Worm (Caenorhabditis elegans) whole organism, late embryonic: ENCODE measurements around the gene F47B7.3.

ENCODE experiments used
- F13H6.1 ChIP-seq: sonication (generic microtip); optimal IDR thresholded peaks from 2 replicates; lab custom pipeline; 2016; ENCODE audit warnings: missing genetic modification characterization, missing compliant biosample characterization
- K02D7.2 ChIP-seq: sonication (generic microtip); optimal IDR thresholded peaks from 2 replicates; lab custom pipeline; 2017; ENCODE audit warnings: mild to moderate bottlenecking, missing genetic modification characterization, missing compliant biosample characterization
- K09A11.1 ChIP-seq: sonication (generic microtip); optimal IDR thresholded peaks from 2 replicates; lab custom pipeline; 2017; ENCODE audit warnings: antibody characterized with exemption, mild to moderate bottlenecking, missing genetic modification characterization, missing compliant biosample characterization; ENCODE audit not compliant: insufficient read depth
- ahr-1 ChIP-seq: sonication (generic microtip); optimal IDR thresholded peaks from 2 replicates; lab custom pipeline; 2016; ENCODE audit warnings: missing genetic modification characterization, missing compliant biosample characterization
- ceh-18 ChIP-seq: sonication (generic microtip); optimal IDR thresholded peaks from 2 replicates; lab custom pipeline; 2016; ENCODE audit warnings: missing genetic modification characterization, missing compliant biosample characterization
- ceh-2 ChIP-seq: sonication (generic microtip); optimal IDR thresholded peaks from 2 replicates; lab custom pipeline; 2016; ENCODE audit warnings: missing genotype, missing genetic modification characterization, missing compliant biosample characterization
- ceh-30 ChIP-seq: fragments of 150-350 bp; optimal IDR thresholded peaks from 2 replicates; lab custom pipeline; 2014; ENCODE audit warnings: missing biosample characterization, missing genetic modification characterization
- ceh-31 ChIP-seq: sonication (generic microtip); optimal IDR thresholded peaks from 2 replicates; lab custom pipeline; 2016; ENCODE audit warnings: missing genetic modification characterization, missing compliant biosample characterization
- ceh-45 ChIP-seq: fragments of 200-800 bp; sonication (Bioruptor generic); IDR thresholded peaks from 2 replicates; pipeline ENCODE4 v1.3.6; 2022; ENCODE audit warnings: missing genetic modification reagents, missing genetic modification characterization, missing compliant biosample characterization
- ceh-48 ChIP-seq: sonication (generic microtip); optimal IDR thresholded peaks from 2 replicates; lab custom pipeline; 2016; ENCODE audit warnings: missing genetic modification characterization, inconsistent platforms, missing compliant biosample characterization
- dmd-4 ChIP-seq: sonication (generic microtip); optimal IDR thresholded peaks from 2 replicates; lab custom pipeline; 2016; ENCODE audit warnings: borderline replicate concordance, missing genetic modification characterization, missing compliant biosample characterization
- elt-2 ChIP-seq: sonication (generic microtip); optimal IDR thresholded peaks from 2 replicates; lab custom pipeline; 2016; ENCODE audit warnings: missing genetic modification reagents, missing genetic modification characterization, missing compliant biosample characterization
- elt-4 ChIP-seq: sonication (generic microtip); optimal IDR thresholded peaks from 2 replicates; lab custom pipeline; 2016; ENCODE audit warnings: missing genetic modification characterization, missing compliant biosample characterization
- ets-4 ChIP-seq: sonication (generic microtip); optimal IDR thresholded peaks from 2 replicates; lab custom pipeline; 2016; ENCODE audit warnings: missing genetic modification characterization, missing compliant biosample characterization
- fax-1 ChIP-seq: sonication (generic microtip); optimal IDR thresholded peaks from 2 replicates; lab custom pipeline; 2016; ENCODE audit warnings: missing genotype, missing genetic modification characterization, missing compliant biosample characterization
- gmeb-2 ChIP-seq: sonication (generic microtip); optimal IDR thresholded peaks from 2 replicates; lab custom pipeline; 2016; ENCODE audit warnings: missing genetic modification characterization, inconsistent platforms, missing compliant biosample characterization
- hlh-30 ChIP-seq: sonication (generic microtip); optimal IDR thresholded peaks from 2 replicates; lab custom pipeline; 2017; ENCODE audit warnings: antibody characterized with exemption, missing genetic modification characterization, missing compliant biosample characterization; ENCODE audit not compliant: insufficient read depth
- hlh-6 ChIP-seq: sonication (generic microtip); optimal IDR thresholded peaks from 2 replicates; lab custom pipeline; 2016; ENCODE audit warnings: missing genotype, missing genetic modification characterization, missing compliant biosample characterization
- hlh-8 ChIP-seq: sonication (generic microtip); optimal IDR thresholded peaks from 2 replicates; lab custom pipeline; 2016; ENCODE audit warnings: missing genotype, missing genetic modification characterization, missing compliant biosample characterization
- lin-11 ChIP-seq: fragments of 200-800 bp; sonication (Bioruptor generic); optimal IDR thresholded peaks from 2 replicates; lab custom pipeline; 2018; ENCODE audit warnings: mild to moderate bottlenecking, missing genetic modification characterization, missing compliant biosample characterization
- mec-3 ChIP-seq: sonication (generic microtip); optimal IDR thresholded peaks from 2 replicates; lab custom pipeline; 2016; ENCODE audit warnings: borderline replicate concordance, missing genetic modification characterization, missing compliant biosample characterization
- nhr-11 ChIP-seq: fragments of 150-350 bp; optimal IDR thresholded peaks from 2 replicates; lab custom pipeline; 2014; ENCODE audit warnings: missing biosample characterization, missing genetic modification characterization
- nhr-232 ChIP-seq: sonication (generic microtip); optimal IDR thresholded peaks from 2 replicates; lab custom pipeline; 2016; ENCODE audit warnings: missing genetic modification characterization, missing compliant biosample characterization
- npax-4 ChIP-seq: sonication (generic microtip); optimal IDR thresholded peaks from 2 replicates; lab custom pipeline; 2016; ENCODE audit warnings: missing genetic modification characterization, missing compliant biosample characterization
- odd-2 ChIP-seq: sonication (generic microtip); optimal IDR thresholded peaks from 2 replicates; lab custom pipeline; 2017; ENCODE audit warnings: antibody characterized with exemption, mild to moderate bottlenecking, missing genetic modification characterization, missing compliant biosample characterization
- pag-3 ChIP-seq: sonication (generic microtip); optimal IDR thresholded peaks from 2 replicates; lab custom pipeline; 2016; ENCODE audit warnings: missing compliant biosample characterization, missing genetic modification characterization, borderline replicate concordance
- pax-1 ChIP-seq: fragments of 150-350 bp; optimal IDR thresholded peaks from 2 replicates; lab custom pipeline; 2014; ENCODE audit warnings: missing biosample characterization, missing genetic modification characterization
- pha-2 ChIP-seq: sonication (generic microtip); optimal IDR thresholded peaks from 2 replicates; lab custom pipeline; 2017; ENCODE audit warnings: mild to moderate bottlenecking, missing genetic modification characterization, missing compliant biosample characterization
- pros-1 ChIP-seq: fragments of 150-350 bp; optimal IDR thresholded peaks from 2 replicates; lab custom pipeline; 2014; ENCODE audit warnings: missing biosample characterization, missing genetic modification reagents, missing genetic modification characterization
- sox-2 ChIP-seq: fragments of 200-800 bp; sonication (Bioruptor generic); IDR thresholded peaks from 2 replicates; pipeline ENCODE4 v1.3.6; 2022; ENCODE audit warnings: missing genetic modification reagents, missing genetic modification characterization, missing compliant biosample characterization
- sox-4 ChIP-seq: sonication (generic microtip); optimal IDR thresholded peaks from 2 replicates; lab custom pipeline; 2017; ENCODE audit warnings: mild to moderate bottlenecking, missing genetic modification characterization, inconsistent platforms, missing compliant biosample characterization
- syd-9 ChIP-seq: sonication (generic microtip); optimal IDR thresholded peaks from 2 replicates; lab custom pipeline; 2016; ENCODE audit warnings: mild to moderate bottlenecking, missing genetic modification characterization, moderate library complexity, missing compliant biosample characterization
- tbx-2 ChIP-seq: sonication (generic microtip); optimal IDR thresholded peaks from 2 replicates; lab custom pipeline; 2016; ENCODE audit warnings: missing genetic modification characterization, missing compliant biosample characterization
- unc-3 ChIP-seq, 2 experiments: fragments of 200-800 bp in 1 of 2; sonication (Bioruptor generic) in 1 of 2; sonication (generic microtip) in 1 of 2; conservative IDR thresholded peaks in 1 of 2; optimal IDR thresholded peaks in 1 of 2; 2 replicates each; pipeline versions ENCODE4 v1.3.6 to Lab custom; 2016 to 2022; ENCODE audit warnings: missing compliant biosample characterization in 2 of 2, missing genetic modification characterization in 2 of 2, missing genetic modification reagents in 1 of 2
- unc-42 ChIP-seq: sonication (generic microtip); optimal IDR thresholded peaks from 2 replicates; lab custom pipeline; 2016; ENCODE audit warnings: missing genotype, missing genetic modification characterization, missing compliant biosample characterization
- unc-55 ChIP-seq: sonication (generic microtip); optimal IDR thresholded peaks from 2 replicates; lab custom pipeline; 2017; ENCODE audit warnings: missing biosample characterization, missing genetic modification reagents, missing genetic modification characterization
- ztf-16 ChIP-seq: sonication (generic microtip); optimal IDR thresholded peaks from 2 replicates; lab custom pipeline; 2017; ENCODE audit warnings: missing genetic modification characterization, missing compliant biosample characterization

Gene F47B7.3

ce11 chrX:3768717-3769116, 4.5 kb upstream of the F47B7.3 start, which contains the start of gene F47B7.5:
F47B7.5 (minus strand) TSS chrX:3768817.
- no peak for TF ChIP-seq ets-4 (tag; lab: Kevin White, UChicago)
- TF ChIP-seq unc-55 (GFP tag; lab: Kevin White, UChicago): no peak
- no peak for TF ChIP-seq hlh-30 (tag; lab: Kevin White, UChicago)
- no peak for TF ChIP-seq K02D7.2 (tag; lab: Kevin White, UChicago)
- TF ChIP-seq hlh-6: no peak
- TF ChIP-seq unc-42 (tag; lab: Kevin White, UChicago): no peak
- no peak for TF ChIP-seq sox-2 (GFP tag; lab: Robert Waterston, UW)
- TF ChIP-seq elt-2: no peak
- TF ChIP-seq, all 69 proteins: peak for 0

ce11 chrX:3766552-3766951, 2.4 kb upstream of the F47B7.3 start, which contains the start of gene F47B7.4:
F47B7.4 (minus strand) TSS chrX:3766652.
- TF ChIP-seq unc-55 (GFP tag; lab: Kevin White, UChicago) (no peak), elt-4 (tag; lab: Kevin White, UChicago) (no peak), tbx-2 (no peak), pax-1 (tag; lab: Kevin White, UChicago) (no peak), ztf-16 (no peak), ceh-31 (tag; lab: Kevin White, UChicago) (no peak), fax-1 (no peak), F13H6.1 (tag; lab: Kevin White, UChicago) (no peak), hlh-30 (tag; lab: Kevin White, UChicago) (no peak), npax-4 (tag; lab: Kevin White, UChicago) (no peak), pag-3 (no peak), lin-11 (no peak), odd-2 (tag; lab: Kevin White, UChicago) (no peak), ceh-45 (GFP tag; lab: Robert Waterston, UW) (no peak), ceh-2 (tag; lab: Kevin White, UChicago) (no peak), ceh-18 (tag; lab: Kevin White, UChicago) (no peak)

- TF ChIP-seq nhr-232 (tag; lab: Kevin White, UChicago): no peak
- no peak for TF ChIP-seq pros-1 (tag; lab: Kevin White, UChicago)
- no peak for TF ChIP-seq ahr-1 (tag; lab: Kevin White, UChicago)
- TF ChIP-seq ceh-48 (tag; lab: Kevin White, UChicago): no peak
- TF ChIP-seq mec-3: no peak
- no peak for TF ChIP-seq gmeb-2
- no peak for TF ChIP-seq hlh-6
- no peak for TF ChIP-seq pag-3
- no peak for TF ChIP-seq K02D7.2 (tag; lab: Kevin White, UChicago)
- no peak for TF ChIP-seq ceh-30 (tag; lab: Kevin White, UChicago)
- TF ChIP-seq sox-4 (tag; lab: Kevin White, UChicago): no peak
- no peak for TF ChIP-seq unc-3 (GFP tag; conservative IDR thresholded peaks at IDR 0.05; lab: Robert Waterston, UW)
- no peak for TF ChIP-seq unc-3 (tag; optimal IDR thresholded peaks at IDR 0.05; lab: Kevin White, UChicago)
- no peak for TF ChIP-seq pha-2 (tag; lab: Kevin White, UChicago)
- TF ChIP-seq hlh-30 (tag; lab: Kevin White, UChicago): no peak
- no peak for TF ChIP-seq pax-1 (tag; lab: Kevin White, UChicago)
- TF ChIP-seq hlh-8: no peak
- TF ChIP-seq elt-2: no peak
- TF ChIP-seq, all 69 proteins: peak for 0
Observed at ce11 chrX:3762410-3762809, 1.8 kb downstream of the F47B7.3 start, which contains the start of gene T14G12.11. T14G12.11 (minus strand) TSS chrX:3762547.

- TF ChIP-seq sox-4 (tag; lab: Kevin White, UChicago): no peak
- TF ChIP-seq syd-9 (tag; lab: Kevin White, UChicago): no peak
- no peak for TF ChIP-seq unc-55 (GFP tag; lab: Kevin White, UChicago)
- TF ChIP-seq nhr-11 (tag; lab: Kevin White, UChicago): no peak
- TF ChIP-seq pax-1 (tag; lab: Kevin White, UChicago): no peak
- TF ChIP-seq ztf-16: no peak
- no peak for TF ChIP-seq K09A11.1
- no peak for TF ChIP-seq dmd-4 (tag; lab: Kevin White, UChicago)
Observed at ce11 chrX:3759820-3760219, 4.4 kb downstream of the F47B7.3 start.
